Fruit fly (Drosophila melanogaster) whole organism, adult: ENCODE results near the gene CG14322.

ENCODE experiments used
- CG11617 ChIP-seq: fragments of 200-800 bp; sonication (Bioruptor generic); optimal IDR thresholded peaks from 2 replicates; lab custom pipeline; 2017; ENCODE audit warnings: mild to moderate bottlenecking, missing biosample characterization, missing genetic modification reagents, missing genetic modification characterization
- CG14711 ChIP-seq: fragments of 200-800 bp; sonication (Bioruptor generic); optimal IDR thresholded peaks from 2 replicates; lab custom pipeline; 2018; ENCODE audit warnings: missing biosample characterization, mild to moderate bottlenecking, missing genetic modification characterization, moderate library complexity
- CG1620 ChIP-seq: fragments of 200-800 bp; sonication (Bioruptor generic); optimal IDR thresholded peaks from 2 replicates; lab custom pipeline; 2016; ENCODE audit warnings: missing biosample characterization, missing genetic modification characterization
- CG33017 ChIP-seq: fragments of 200-800 bp; sonication (Bioruptor generic); optimal IDR thresholded peaks from 2 replicates; lab custom pipeline; 2018; ENCODE audit warnings: missing biosample characterization, mild to moderate bottlenecking, missing genetic modification characterization, moderate library complexity
- CG5204 ChIP-seq: fragments of 200-800 bp; sonication (Bioruptor generic); optimal IDR thresholded peaks from 2 replicates; lab custom pipeline; 2016; ENCODE audit warnings: missing biosample characterization, missing genetic modification characterization
- CG7045 ChIP-seq: fragments of 200-800 bp; sonication (Bioruptor generic); optimal IDR thresholded peaks from 2 replicates; lab custom pipeline; 2017; ENCODE audit warnings: missing biosample characterization, mild to moderate bottlenecking, missing genetic modification characterization
- CG7101 ChIP-seq: fragments of 200-800 bp; sonication (Bioruptor generic); optimal IDR thresholded peaks from 2 replicates; lab custom pipeline; 2018; ENCODE audit warnings: missing biosample characterization, mild to moderate bottlenecking, missing genetic modification characterization, moderate library complexity
- Clk ChIP-seq: fragments of 200-800 bp; sonication (Bioruptor generic); optimal IDR thresholded peaks from 2 replicates; lab custom pipeline; 2017; ENCODE audit warnings: missing biosample characterization, missing genetic modification characterization
- Crg-1 ChIP-seq: fragments of 200-800 bp; sonication (Bioruptor generic); optimal IDR thresholded peaks from 2 replicates; lab custom pipeline; 2016; ENCODE audit warnings: missing biosample characterization, missing genetic modification characterization
- Hr96 ChIP-seq: fragments of 200-800 bp; sonication (Bioruptor generic); optimal IDR thresholded peaks from 2 replicates; lab custom pipeline; 2016; ENCODE audit warnings: missing biosample characterization, missing genetic modification characterization
- Mnt ChIP-seq: fragments of 200-800 bp; sonication (Bioruptor generic); optimal IDR thresholded peaks from 2 replicates; lab custom pipeline; 2016; ENCODE audit warnings: missing biosample characterization, mild to moderate bottlenecking, missing genetic modification characterization
- bab1 ChIP-seq: fragments of 200-800 bp; sonication (Bioruptor generic); optimal IDR thresholded peaks from 3 replicates; lab custom pipeline; 2019; ENCODE audit warnings: missing biosample characterization, mild to moderate bottlenecking, missing genetic modification characterization, moderate library complexity
- cic ChIP-seq: fragments of 200-800 bp; sonication (Bioruptor generic); optimal IDR thresholded peaks from 2 replicates; lab custom pipeline; 2017; ENCODE audit warnings: missing biosample characterization, mild to moderate bottlenecking, missing genetic modification characterization, moderate library complexity
- cnc ChIP-seq, 2 experiments: fragments of >200 bp; optimal IDR thresholded peaks; 2 replicates each; lab custom pipeline; 2017
- kay ChIP-seq: fragments of 200-800 bp; sonication (Bioruptor generic); peaks from one replicate; lab custom pipeline; 2016; ENCODE audit warnings: missing biosample characterization, missing genetic modification characterization, borderline replicate concordance
- ovo ChIP-seq: fragments of 200-800 bp; sonication (Bioruptor generic); optimal IDR thresholded peaks from 2 replicates; lab custom pipeline; 2016; ENCODE audit warnings: missing biosample characterization, missing genetic modification characterization
- pad ChIP-seq: fragments of 200-800 bp; sonication (Bioruptor generic); optimal IDR thresholded peaks from 3 replicates; lab custom pipeline; 2017; ENCODE audit warnings: missing biosample characterization, missing genetic modification characterization, mild to moderate bottlenecking, moderate library complexity, missing genetic modification reagents
- tj ChIP-seq: fragments of 200-800 bp; sonication (Bioruptor generic); optimal IDR thresholded peaks from 3 replicates; lab custom pipeline; 2017; ENCODE audit warnings: missing biosample characterization, mild to moderate bottlenecking, missing genetic modification characterization, moderate library complexity
- toe ChIP-seq: fragments of 200-800 bp; sonication (Bioruptor generic); optimal IDR thresholded peaks from 2 replicates; lab custom pipeline; 2016; ENCODE audit warnings: missing biosample characterization, missing genetic modification characterization

Gene CG14322

dm6 chr3R:17718051-17718693 is 70.7 kb downstream of the CG14322 start, which contains the start of gene osa:
TSS of gene osa (minus strand) at chr3R:17718350.
- TF ChIP-seq CG1620 (GFP tag; lab: Kevin White, UChicago): peak; percentile 10
- no peak for TF ChIP-seq cic (GFP tag; lab: Kevin White, UChicago)
- TF ChIP-seq CG14711: peak; percentile 33
- TF ChIP-seq CG33017 (tag; lab: Kevin White, UChicago): no peak
- peak; percentile 56 for TF ChIP-seq toe (GFP tag; lab: Kevin White, UChicago)
- TF ChIP-seq Mnt: peak; percentile 18
- TF ChIP-seq Crg-1 (GFP tag; lab: Kevin White, UChicago): peak; percentile 46
- TF ChIP-seq Hr96 (GFP tag; lab: Kevin White, UChicago): peak; percentile 40
- TF ChIP-seq CG7101 (tag; lab: Kevin White, UChicago): peak; percentile 14
- no peak for TF ChIP-seq pad
- peak; percentile 49 for TF ChIP-seq ovo (GFP tag; lab: Kevin White, UChicago)
- TF ChIP-seq CG5204 (GFP tag; lab: Kevin White, UChicago): peak; percentile 33
- peak; percentile 61 for TF ChIP-seq bab1 (GFP tag; lab: Kevin White, UChicago)

DNA sequence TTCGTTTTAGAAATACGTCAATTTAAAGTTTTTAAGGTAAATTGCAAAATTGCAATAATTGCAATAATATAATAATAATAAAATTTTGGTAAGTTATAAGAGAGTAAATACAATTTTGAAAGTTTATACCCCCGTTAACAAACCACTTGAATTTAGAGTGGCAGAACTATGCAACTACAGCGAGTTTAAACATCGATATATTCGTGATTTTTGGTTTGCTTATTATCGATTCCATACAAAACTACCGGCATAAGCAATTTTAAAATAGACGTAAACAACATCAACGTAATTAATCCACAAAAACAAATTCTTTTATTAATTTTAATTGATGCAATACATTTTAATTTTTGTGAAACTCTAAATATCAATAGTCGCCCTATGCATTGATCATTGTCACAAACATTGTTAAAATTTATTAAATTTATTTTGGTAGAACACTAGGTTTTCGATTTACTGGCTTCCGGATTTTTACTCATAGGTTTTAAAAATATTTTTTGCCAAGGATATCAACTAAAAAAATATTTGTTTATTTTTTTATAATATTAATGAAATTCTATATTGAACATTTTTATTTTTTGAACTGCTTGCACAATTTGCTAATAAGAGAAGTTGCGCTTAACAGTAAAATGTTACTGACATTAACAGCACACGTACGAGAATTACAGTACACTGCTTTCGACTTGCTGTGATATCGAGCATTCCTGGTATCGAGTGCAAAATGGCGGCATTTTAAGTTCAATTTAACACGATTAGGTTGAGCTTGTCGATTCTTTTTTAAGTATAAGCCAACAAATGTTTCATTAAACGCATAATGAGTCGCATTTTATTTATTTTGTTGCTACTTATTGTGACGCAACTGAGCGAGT is 71.5 kb downstream of the CG14322 start, which contains the start of gene Pxt:
Gene Pxt (plus strand): TSS at position 695 of the 866 bp plus-strand sequence.
- TF ChIP-seq CG5204 (GFP tag; lab: Kevin White, UChicago) (no peak), Clk (GFP tag; lab: Kevin White, UChicago) (no peak), pad (no peak), CG7045 (no peak), Crg-1 (GFP tag; lab: Kevin White, UChicago) (no peak), cnc (optimal IDR thresholded peaks at IDR 0.05; lab: Kevin White, UChicago) (no peak), tj (peak; percentile 83), CG7101 (tag; lab: Kevin White, UChicago) (no peak), ovo (GFP tag; lab: Kevin White, UChicago) (no peak), cic (GFP tag; lab: Kevin White, UChicago) (no peak), CG14711 (no peak), kay (GFP tag; lab: Kevin White, UChicago) (peak; percentile 90), CG33017 (tag; lab: Kevin White, UChicago) (no peak), CG11617 (no peak), Mnt (no peak)
